Worm (Caenorhabditis elegans) whole organism, mixed stage, embryonic: Measurements from ENCODE around the gene pbs-1.
A peak's percentile ranks its signal among the peaks of the same experiment; 100 is the strongest.

Source experiments
- M03D4.4 ChIP-seq: sonication (generic microtip); optimal IDR thresholded peaks from 2 replicates; lab custom pipeline; 2017; ENCODE audit warnings: mild to moderate bottlenecking, missing genetic modification characterization, missing compliant biosample characterization
- bed-3 ChIP-seq: fragments of 200-800 bp; sonication (Bioruptor generic); optimal IDR thresholded peaks from 3 replicates; lab custom pipeline; 2018; ENCODE audit warnings: mild to moderate bottlenecking, missing genetic modification characterization, moderate library complexity, missing compliant biosample characterization
- blmp-1 ChIP-seq: fragments of 150-350 bp; optimal IDR thresholded peaks from 2 replicates; lab custom pipeline; 2014; ENCODE audit warnings: missing biosample characterization, missing genetic modification characterization
- ceh-39 ChIP-seq: fragments of 150-350 bp; optimal IDR thresholded peaks from 2 replicates; lab custom pipeline; 2014; ENCODE audit warnings: missing biosample characterization, missing genetic modification characterization
- ceh-43 ChIP-seq: fragments of 200-800 bp; sonication (Bioruptor generic); optimal IDR thresholded peaks from 2 replicates; lab custom pipeline; 2018; ENCODE audit warnings: mild to moderate bottlenecking, missing genetic modification characterization, moderate library complexity, missing compliant biosample characterization
- ceh-83 ChIP-seq: fragments of 200-800 bp; sonication (Bioruptor generic); optimal IDR thresholded peaks from 2 replicates; lab custom pipeline; 2018; ENCODE audit warnings: mild to moderate bottlenecking, missing genetic modification characterization, missing compliant biosample characterization
- ces-1 ChIP-seq: fragments of 150-350 bp; optimal IDR thresholded peaks from 2 replicates; lab custom pipeline; 2014; ENCODE audit warnings: missing biosample characterization, missing genetic modification reagents, missing genetic modification characterization
- cnd-1 ChIP-seq: fragments of 200-800 bp; sonication (Bioruptor generic); optimal IDR thresholded peaks from 2 replicates; lab custom pipeline; 2018; ENCODE audit warnings: mild to moderate bottlenecking, missing genetic modification characterization, missing compliant biosample characterization
- drap-1 ChIP-seq: fragments of 200-800 bp; sonication (Bioruptor generic); optimal IDR thresholded peaks from 3 replicates; lab custom pipeline; 2018; ENCODE audit warnings: mild to moderate bottlenecking, missing genetic modification characterization, missing compliant biosample characterization
- elt-1 ChIP-seq: sonication (generic microtip); optimal IDR thresholded peaks from 2 replicates; lab custom pipeline; 2017; ENCODE audit warnings: missing genetic modification characterization, mild to moderate bottlenecking, missing compliant biosample characterization, antibody characterized with exemption, moderate library complexity, borderline replicate concordance; ENCODE audit not compliant: insufficient read depth
- elt-3 ChIP-seq: fragments of 150-350 bp; optimal IDR thresholded peaks from 2 replicates; lab custom pipeline; 2014; ENCODE audit warnings: missing biosample characterization, missing genetic modification characterization
- flh-1 ChIP-seq: fragments of 200-800 bp; sonication (Bioruptor generic); optimal IDR thresholded peaks from 2 replicates; lab custom pipeline; 2018; ENCODE audit warnings: mild to moderate bottlenecking, missing genetic modification characterization, moderate library complexity, missing compliant biosample characterization
- ham-2 ChIP-seq: fragments of 200-800 bp; sonication (Bioruptor generic); optimal IDR thresholded peaks from 2 replicates; lab custom pipeline; 2018; ENCODE audit warnings: mild to moderate bottlenecking, missing genetic modification characterization, missing compliant biosample characterization
- hlh-1 ChIP-seq: fragments of 150-350 bp; optimal IDR thresholded peaks from 2 replicates; lab custom pipeline; 2014; ENCODE audit warnings: missing biosample characterization, missing genetic modification reagents, missing genetic modification characterization
- lin-13 ChIP-seq: fragments of 150-350 bp; optimal IDR thresholded peaks from 2 replicates; lab custom pipeline; 2014; ENCODE audit warnings: missing biosample characterization, missing genetic modification characterization
- lin-32 ChIP-seq: fragments of 200-800 bp; sonication (Bioruptor generic); optimal IDR thresholded peaks from 2 replicates; lab custom pipeline; 2018; ENCODE audit warnings: mild to moderate bottlenecking, missing genetic modification characterization, missing compliant biosample characterization
- lsy-2 ChIP-seq: fragments of 150-350 bp; optimal IDR thresholded peaks from 2 replicates; lab custom pipeline; 2014; ENCODE audit warnings: missing biosample characterization, missing genetic modification characterization
- mab-5 ChIP-seq: fragments of 150-350 bp; optimal IDR thresholded peaks from 2 replicates; lab custom pipeline; 2014; ENCODE audit warnings: missing biosample characterization, missing genetic modification characterization
- mep-1 ChIP-seq: fragments of 150-350 bp; optimal IDR thresholded peaks from 2 replicates; lab custom pipeline; 2017; ENCODE audit warnings: missing biosample characterization, missing genetic modification reagents, missing genetic modification characterization, inconsistent platforms
- mls-2 ChIP-seq: sonication (generic microtip); optimal IDR thresholded peaks from 2 replicates; lab custom pipeline; 2016; ENCODE audit warnings: mild to moderate bottlenecking, missing genetic modification characterization, moderate library complexity, missing compliant biosample characterization
- nhr-12 ChIP-seq: fragments of 150-350 bp; optimal IDR thresholded peaks from 2 replicates; lab custom pipeline; 2014; ENCODE audit warnings: missing biosample characterization, missing genetic modification characterization
- nhr-2 ChIP-seq: fragments of 150-350 bp; optimal IDR thresholded peaks from 2 replicates; lab custom pipeline; 2014; ENCODE audit warnings: missing biosample characterization, missing genetic modification characterization
- nhr-237 ChIP-seq: fragments of 150-350 bp; optimal IDR thresholded peaks from 2 replicates; lab custom pipeline; 2014; ENCODE audit warnings: missing biosample characterization, missing genetic modification characterization
- nhr-28 ChIP-seq: fragments of 150-350 bp; optimal IDR thresholded peaks from 2 replicates; lab custom pipeline; 2014; ENCODE audit warnings: missing biosample characterization, missing genetic modification characterization
- nhr-76 ChIP-seq: sonication (generic microtip); optimal IDR thresholded peaks from 2 replicates; lab custom pipeline; 2017; ENCODE audit warnings: missing biosample characterization, missing genetic modification characterization
- pha-4 ChIP-seq: fragments of 150-350 bp; optimal IDR thresholded peaks from 2 replicates; lab custom pipeline; 2018; ENCODE audit warnings: missing biosample characterization, missing genetic modification reagents, missing genetic modification characterization
- sem-2 ChIP-seq: fragments of 200-800 bp; sonication (Bioruptor generic); optimal IDR thresholded peaks from 2 replicates; lab custom pipeline; 2018; ENCODE audit warnings: mild to moderate bottlenecking, missing genetic modification characterization, missing compliant biosample characterization
- snpc-4 ChIP-seq: fragments of 150-350 bp; optimal IDR thresholded peaks from 2 replicates; lab custom pipeline; 2014; ENCODE audit warnings: missing biosample characterization, missing genetic modification characterization
- sptf-1 ChIP-seq: sonication (generic microtip); optimal IDR thresholded peaks from 2 replicates; lab custom pipeline; 2017; ENCODE audit warnings: mild to moderate bottlenecking, missing genetic modification characterization, moderate library complexity, missing compliant biosample characterization
- tbx-8 ChIP-seq: fragments of 200-800 bp; sonication (Bioruptor generic); optimal IDR thresholded peaks from 2 replicates; lab custom pipeline; 2018; ENCODE audit warnings: mild to moderate bottlenecking, missing genetic modification characterization, moderate library complexity, missing compliant biosample characterization
- unc-120 ChIP-seq: sonication (generic microtip); optimal IDR thresholded peaks from 2 replicates; lab custom pipeline; 2017; ENCODE audit warnings: missing genetic modification characterization, missing compliant biosample characterization; ENCODE audit not compliant: poor library complexity, severe bottlenecking
- unc-39 ChIP-seq: fragments of 150-350 bp; optimal IDR thresholded peaks from 2 replicates; lab custom pipeline; 2014; ENCODE audit warnings: missing biosample characterization, missing genetic modification characterization
- unc-62 ChIP-seq: fragments of 150-350 bp; optimal IDR thresholded peaks from 2 replicates; lab custom pipeline; 2014; ENCODE audit warnings: missing biosample characterization, missing genetic modification reagents, missing genetic modification characterization
- zip-8 ChIP-seq: fragments of 150-350 bp; optimal IDR thresholded peaks from 2 replicates; lab custom pipeline; 2014; ENCODE audit warnings: missing biosample characterization, missing genetic modification characterization
- ztf-11 ChIP-seq: fragments of 150-350 bp; optimal IDR thresholded peaks from 2 replicates; lab custom pipeline; 2014; ENCODE audit warnings: missing biosample characterization, missing genetic modification characterization

The pbs-1 gene

ce11 chrIV:1659045-1659741 lies 50.4 kb downstream of the pbs-1 start, which contains the start of gene rps-28:
Gene rps-28 (plus strand): TSS chrIV:1659691.
- TF ChIP-seq nhr-2 = peak; percentile 64
- TF ChIP-seq lin-32 = peak; percentile 16
- TF ChIP-seq mep-1 (tag; lab: Kevin White, UChicago) = peak; percentile 99
- TF ChIP-seq mab-5 = peak; percentile 78
- TF ChIP-seq blmp-1 = peak; percentile 47
- no peak for TF ChIP-seq zip-8 (tag; lab: Kevin White, UChicago)
- TF ChIP-seq ces-1 (GFP tag; lab: Kevin White, UChicago) = peak; percentile 94
- peak; percentile 86 for TF ChIP-seq elt-1 (tag; lab: Kevin White, UChicago)
- TF ChIP-seq ham-2 (GFP tag; lab: Kevin White, UChicago) = peak; percentile 60
- peak; percentile 66 for TF ChIP-seq nhr-76
- peak; percentile 99 for TF ChIP-seq pha-4 (tag; lab: Kevin White, UChicago)
- peak; percentile 56 for TF ChIP-seq flh-1 (GFP tag; lab: Kevin White, UChicago)
- TF ChIP-seq hlh-1 (tag; lab: Kevin White, UChicago) = peak; percentile 92
- TF ChIP-seq ceh-43 (GFP tag; lab: Kevin White, UChicago) = peak; percentile 91
- TF ChIP-seq ceh-83 = peak; percentile 79
- TF ChIP-seq unc-39 (tag; lab: Kevin White, UChicago) = peak; percentile 87
- peak; percentile 94 for TF ChIP-seq ztf-11 (tag; lab: Kevin White, UChicago)
- TF ChIP-seq ceh-39 (tag; lab: Kevin White, UChicago) = peak; percentile 95
- peak; percentile 78 for TF ChIP-seq nhr-12 (tag; lab: Kevin White, UChicago)
- TF ChIP-seq lin-13 (tag; lab: Kevin White, UChicago) = peak; percentile 99
- TF ChIP-seq cnd-1 (tag; lab: Kevin White, UChicago) = peak; percentile 91
- peak; percentile 97 for TF ChIP-seq nhr-237 (tag; lab: Kevin White, UChicago)
- peak; percentile 92 for TF ChIP-seq lsy-2 (tag; lab: Kevin White, UChicago)
- peak; percentile 89 for TF ChIP-seq unc-120
- TF ChIP-seq unc-62 (GFP tag; lab: Kevin White, UChicago) = peak; percentile 70
- peak; percentile 84 for TF ChIP-seq drap-1 (GFP tag; lab: Kevin White, UChicago)
- peak; percentile 90 for TF ChIP-seq M03D4.4 (tag; lab: Kevin White, UChicago)
- TF ChIP-seq sptf-1 (tag; lab: Kevin White, UChicago) = peak; percentile 95
- TF ChIP-seq mls-2 (tag; lab: Kevin White, UChicago) = peak; percentile 94
- peak; percentile 51 for TF ChIP-seq sem-2 (GFP tag; lab: Kevin White, UChicago)
- peak; percentile 55 for TF ChIP-seq nhr-28 (tag; lab: Kevin White, UChicago)
- peak; percentile 40 for TF ChIP-seq tbx-8 (GFP tag; lab: Kevin White, UChicago)
- peak; percentile 56 for TF ChIP-seq elt-3 (tag; lab: Kevin White, UChicago)
- no peak for TF ChIP-seq snpc-4
- TF ChIP-seq bed-3 (GFP tag; lab: Kevin White, UChicago) = peak; percentile 63
